Fruit fly (Drosophila melanogaster): ENCODE data around the gene cold.

Gene cold

DNA sequence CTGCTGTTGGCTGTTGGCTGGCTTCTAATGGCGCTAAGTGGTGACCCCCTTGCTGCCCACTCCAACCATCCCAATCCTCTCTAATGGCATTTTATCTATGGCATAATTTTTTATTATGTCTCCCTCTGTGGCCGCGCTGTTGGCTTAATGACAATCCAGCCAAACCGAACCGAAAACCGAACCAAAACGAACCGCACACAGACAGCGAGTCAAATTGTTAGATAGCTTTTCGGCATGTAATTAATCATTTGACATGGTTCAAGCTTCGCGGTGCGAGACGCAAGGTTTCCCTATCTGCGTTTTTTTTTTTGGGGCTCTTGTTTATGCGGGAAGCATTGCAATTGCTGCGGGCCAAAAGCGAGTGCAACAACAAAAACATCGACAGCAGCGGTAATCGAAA, 46.4 kb upstream of the cold start:
- no peak for TF ChIP-seq sage (GFP tag; optimal IDR thresholded peaks at IDR 0.05)

DNA sequence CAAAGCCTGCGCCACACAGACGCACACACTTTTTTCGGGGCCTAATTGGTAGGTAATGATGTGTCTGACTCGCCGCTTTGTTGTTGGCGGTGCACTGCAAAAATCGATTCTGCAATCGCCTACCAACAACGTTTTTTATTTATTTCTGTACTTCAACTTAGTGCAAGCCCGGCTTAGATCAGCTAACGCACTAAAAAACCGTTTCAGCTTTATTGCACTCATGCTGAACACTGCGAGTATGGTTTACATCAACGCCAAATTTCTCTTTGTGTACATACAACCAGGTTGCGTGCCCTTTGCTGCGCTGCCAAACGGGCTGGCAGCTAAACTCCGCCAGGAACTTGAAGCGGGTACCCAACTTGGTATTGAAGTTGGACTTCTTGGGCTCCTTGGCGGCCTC, 43.8 kb upstream of the cold start:
- TF ChIP-seq CG9705 (GFP tag; optimal IDR thresholded peaks at IDR 0.05) (peak; percentile 65), dsf (GFP tag; optimal IDR thresholded peaks at IDR 0.05; ENCODE audit: borderline replicate concordance) (peak; percentile 73), tai (GFP tag; optimal IDR thresholded peaks at IDR 0.05) (no peak), fru (GFP tag; optimal IDR thresholded peaks at IDR 0.05) (peak; percentile 96), Sp1 (GFP tag; optimal IDR thresholded peaks at IDR 0.05) (peak; percentile 95), sv (GFP tag; optimal IDR thresholded peaks at IDR 0.05) (no peak), GATAd (GFP tag; optimal IDR thresholded peaks at IDR 0.05) (no peak), jim (GFP tag; optimal IDR thresholded peaks at IDR 0.05) (no peak), CG32264 (GFP tag; optimal IDR thresholded peaks at IDR 0.05) (peak; percentile 68), Vsx2 (GFP tag; optimal IDR thresholded peaks at IDR 0.05; ENCODE audit: partially characterized antibody) (no peak), ey (GFP tag; optimal IDR thresholded peaks at IDR 0.05) (peak; percentile 92), h (GFP tag; optimal IDR thresholded peaks at IDR 0.05) (peak; percentile 92), CrebA (GFP tag; optimal IDR thresholded peaks at IDR 0.05; ENCODE audit: borderline replicate concordance) (no peak), Dif (GFP tag; optimal IDR thresholded peaks at IDR 0.05; ENCODE audit: partially characterized antibody) (no peak), woc (GFP tag; optimal IDR thresholded peaks at IDR 0.05) (peak; percentile 92), sage (GFP tag; optimal IDR thresholded peaks at IDR 0.05) (peak; percentile 81), lola (GFP tag; optimal IDR thresholded peaks at IDR 0.05) (no peak), Myc (optimal IDR thresholded peaks at IDR 0.05) (no peak), Hnf4 (GFP tag; optimal IDR thresholded peaks at IDR 0.05) (peak; percentile 94), dmrt93B (GFP tag; optimal IDR thresholded peaks at IDR 0.05) (peak; percentile 84), HLH106 (tag; optimal IDR thresholded peaks at IDR 0.05) (peak; percentile 89), brk (GFP tag; optimal IDR thresholded peaks at IDR 0.05) (no peak), foxo (GFP tag; optimal IDR thresholded peaks at IDR 0.05) (peak; percentile 40 to 96), pan (optimal IDR thresholded peaks at IDR 0.05) (no peak), Dfd (GFP tag; optimal IDR thresholded peaks at IDR 0.05) (no peak), rgr (GFP tag; optimal IDR thresholded peaks at IDR 0.05) (peak; percentile 91), psq (GFP tag; optimal IDR thresholded peaks at IDR 0.05) (peak; percentile 92), Rel (GFP tag; optimal IDR thresholded peaks at IDR 0.05) (no peak), Rel (tag; optimal IDR thresholded peaks at IDR 0.05) (peak; percentile 53), br (GFP tag; optimal IDR thresholded peaks at IDR 0.05) (peak; percentile 97), OdsH (GFP tag; optimal IDR thresholded peaks at IDR 0.05) (peak; percentile 96), Mio (GFP tag; optimal IDR thresholded peaks at IDR 0.05) (peak; percentile 68), Hr83 (GFP tag; optimal IDR thresholded peaks at IDR 0.05; ENCODE audit: poor library complexity, severe bottlenecking) (peak; percentile 52), Abd-B (GFP tag; optimal IDR thresholded peaks at IDR 0.05) (no peak), dl (GFP tag; optimal IDR thresholded peaks at IDR 0.05; ENCODE audit: insufficient read depth in 1 of 2, partially characterized antibody in 2 of 2) (no peak), Hr78 (GFP tag; optimal IDR thresholded peaks at IDR 0.05) (no peak), usp (GFP tag; optimal IDR thresholded peaks at IDR 0.05) (no peak), Jra (GFP tag; optimal IDR thresholded peaks at IDR 0.05) (no peak), N (GFP tag; optimal IDR thresholded peaks at IDR 0.05) (no peak)

DNA sequence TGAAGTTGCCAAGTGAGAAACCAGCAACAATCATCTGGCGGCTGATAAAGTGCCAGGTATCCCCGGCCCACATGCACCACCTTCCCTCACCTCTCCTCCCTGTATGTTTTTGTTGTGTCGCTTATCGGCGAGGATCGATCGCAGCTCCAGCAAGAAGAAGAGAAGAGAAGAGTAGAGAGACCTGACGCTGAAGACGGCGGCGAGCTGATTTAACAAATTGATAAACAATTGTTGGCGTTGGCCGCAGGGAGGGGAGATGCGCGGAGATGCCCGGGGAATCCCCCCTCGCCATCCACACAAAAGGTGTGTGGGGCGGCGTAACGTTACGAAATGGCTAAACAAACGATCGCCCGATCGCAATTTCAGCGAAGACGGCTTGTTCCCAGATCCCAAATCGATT, 40.4 kb upstream of the cold start:
- TF ChIP-seq fru (GFP tag; optimal IDR thresholded peaks at IDR 0.05) (no peak), psq (GFP tag; optimal IDR thresholded peaks at IDR 0.05) (peak; percentile 16), Rel (GFP tag; optimal IDR thresholded peaks at IDR 0.05) (no peak), Rel (tag; optimal IDR thresholded peaks at IDR 0.05) (peak; percentile 74), Sp1 (GFP tag; optimal IDR thresholded peaks at IDR 0.05) (no peak)
